Worm (Caenorhabditis elegans) whole organism, L2 larva: ENCODE data around the gene VY10G11R.1.

Source experiments
- R02D3.7 ChIP-seq: fragments of 150-350 bp; optimal IDR thresholded peaks from 2 replicates; lab custom pipeline; 2014; ENCODE audit warnings: missing biosample characterization, missing genetic modification characterization
- nhr-237 ChIP-seq: fragments of 150-350 bp; optimal IDR thresholded peaks from 2 replicates; lab custom pipeline; 2014; ENCODE audit warnings: missing biosample characterization, missing genetic modification characterization
- nhr-25 ChIP-seq: fragments of 150-350 bp; sonication (generic microtip); optimal IDR thresholded peaks from 3 replicates; lab custom pipeline; 2014; ENCODE audit warnings: missing biosample characterization, missing genetic modification characterization
- nhr-77 ChIP-seq: fragments of 150-350 bp; optimal IDR thresholded peaks from 2 replicates; lab custom pipeline; 2014; ENCODE audit warnings: missing biosample characterization, missing genetic modification characterization
- skn-1 ChIP-seq: sonication (generic microtip); optimal IDR thresholded peaks from 2 replicates; lab custom pipeline; 2017; ENCODE audit warnings: missing biosample characterization, missing genetic modification characterization
- unc-62 ChIP-seq: fragments of 150-350 bp; optimal IDR thresholded peaks from 2 replicates; lab custom pipeline; 2014; ENCODE audit warnings: missing biosample characterization, missing genetic modification reagents, missing genetic modification characterization
- ztf-11 ChIP-seq: sonication (generic microtip); optimal IDR thresholded peaks from 2 replicates; lab custom pipeline; 2017; ENCODE audit warnings: missing biosample characterization, missing genetic modification characterization

DNA sequence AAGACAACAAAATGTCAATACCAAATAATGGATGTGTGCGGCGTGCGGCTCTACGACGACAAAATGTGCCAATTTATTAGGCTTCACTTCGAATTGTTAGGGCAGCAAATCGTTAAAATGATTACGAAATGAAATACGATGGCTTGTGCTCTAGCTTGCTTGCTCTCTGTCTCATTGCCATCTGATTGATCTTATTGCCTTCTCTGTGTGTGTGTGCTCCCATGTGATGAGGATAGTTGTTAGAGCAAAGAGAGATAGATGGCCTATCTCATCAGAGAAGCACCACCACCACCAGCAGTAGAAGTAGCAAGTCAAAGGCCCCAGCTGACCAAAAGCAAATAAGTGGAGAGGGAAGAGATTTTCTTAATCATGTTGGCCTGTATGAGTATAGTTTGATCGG is 25.7 kb upstream of the VY10G11R.1 start:
- TF ChIP-seq skn-1 (tag; lab: Kevin White, UChicago) (no peak), nhr-237 (no peak), unc-62 (GFP tag; lab: Kevin White, UChicago) (no peak), nhr-77 (tag; lab: Kevin White, UChicago) (no peak), ztf-11 (no peak), nhr-25 (tag; lab: Kevin White, UChicago) (no peak), R02D3.7 (tag; lab: Kevin White, UChicago) (no peak)
